Worm (Caenorhabditis elegans): ENCODE measurements around the gene col-140.

Gene col-140

ce11 chrV:5843415-5844337 lies 7.0 kb upstream of the col-140 start (continued):
- TF ChIP-seq ZK337.2 (GFP tag; IDR thresholded peaks at IDR 0.05) (no peak), nhr-48 (tag; optimal IDR thresholded peaks at IDR 0.05) (peak; percentile 42), nhr-10 (tag; optimal IDR thresholded peaks at IDR 0.05) (no peak), T26A8.4 (GFP tag; IDR thresholded peaks at IDR 0.05) (peak; percentile 10; the same call in 1 of the 2 replicates), aly-2 (tag; optimal IDR thresholded peaks at IDR 0.05) (no peak), attf-4 (tag; optimal IDR thresholded peaks at IDR 0.05) (no peak), pha-4 (GFP tag; IDR thresholded peaks at IDR 0.05) (peak; percentile 56), pha-4 (tag; optimal IDR thresholded peaks at IDR 0.05) (peak; percentile 62), nhr-76 (tag; optimal IDR thresholded peaks at IDR 0.05) (no peak), mdt-29 (GFP tag; IDR thresholded peaks at IDR 0.05) (peak; percentile 79), duxl-1 (tag; optimal IDR thresholded peaks at IDR 0.05; ENCODE audit: poor library complexity) (no peak), dpl-1 (GFP tag; optimal IDR thresholded peaks at IDR 0.05) (no peak), lin-39 (tag; optimal IDR thresholded peaks at IDR 0.05) (no peak), nhr-6 (tag; optimal IDR thresholded peaks at IDR 0.05) (peak; percentile 5), F49E8.2 (tag; optimal IDR thresholded peaks at IDR 0.05; ENCODE audit: borderline replicate concordance) (no peak), lim-7 (GFP tag; IDR thresholded peaks at IDR 0.05) (no peak), cey-2 (tag; optimal IDR thresholded peaks at IDR 0.05; ENCODE audit: borderline replicate concordance, insufficient read depth) (no peak), Y105C5A.15 (GFP tag; IDR thresholded peaks at IDR 0.05) (no peak), mxl-2 (GFP tag; conservative IDR thresholded peaks at IDR 0.05) (0 out of 2 replicates have a peak, but pooled peaks have one; percentile 4), ceh-28 (tag; optimal IDR thresholded peaks at IDR 0.05) (no peak), ama-1 (optimal IDR thresholded peaks at IDR 0.05) (peak; percentile 16), snpc-4 (tag; optimal IDR thresholded peaks at IDR 0.05) (no peak), Y5F2A.4 (GFP tag; optimal IDR thresholded peaks at IDR 0.05) (no peak), zip-11 (GFP tag; IDR thresholded peaks at IDR 0.05) (no peak), Y75B8A.6 (GFP tag; IDR thresholded peaks at IDR 0.05) (no peak), lir-3 (tag; optimal IDR thresholded peaks at IDR 0.05) (no peak), rbr-2 (tag; optimal IDR thresholded peaks at IDR 0.05) (no peak), daf-12 (tag; optimal IDR thresholded peaks at IDR 0.05) (no peak), arid-1 (GFP tag; conservative IDR thresholded peaks at IDR 0.05) (no peak), mxl-3 (GFP tag; optimal IDR thresholded peaks at IDR 0.05) (no peak), egl-43 (GFP tag; IDR thresholded peaks at IDR 0.05) (peak; percentile 59; the same call in 1 of the 2 replicates), nhr-11 (tag; optimal IDR thresholded peaks at IDR 0.05) (peak; percentile 78), F10B5.3 (tag; optimal IDR thresholded peaks at IDR 0.05) (no peak), vab-7 (GFP tag; IDR thresholded peaks at IDR 0.05) (peak; percentile 21; the same call in 1 of the 2 replicates), zfp-2 (tag; optimal IDR thresholded peaks at IDR 0.05) (no peak), unc-62 (GFP tag; optimal IDR thresholded peaks at IDR 0.05 in 1 of 2) (peak in 1 of 2 experiments; percentile 95), unc-62 (tag; optimal IDR thresholded peaks at IDR 0.05) (no peak), tag-97 (GFP tag; IDR thresholded peaks at IDR 0.05) (no peak), T20F7.1 (GFP tag; optimal IDR thresholded peaks at IDR 0.05) (peak; percentile 62), ZK546.5 (tag; optimal IDR thresholded peaks at IDR 0.05) (no peak), php-3 (GFP tag; IDR thresholded peaks at IDR 0.05) (peak; percentile 68), lsy-2 (tag; optimal IDR thresholded peaks at IDR 0.05) (peak in 1 of 2 experiments; percentile 50), F26F4.8 (GFP tag; conservative IDR thresholded peaks at IDR 0.05) (no peak), pqm-1 (tag; optimal IDR thresholded peaks at IDR 0.05) (no peak), ceh-62 (tag; optimal IDR thresholded peaks at IDR 0.05) (no peak), D1046.2 (GFP tag; IDR thresholded peaks at IDR 0.05) (0 out of 2 replicates have a peak, but pooled peaks have one; percentile 55), lin-15B (tag; optimal IDR thresholded peaks at IDR 0.05) (no peak), skn-1 (tag; optimal IDR thresholded peaks at IDR 0.05) (no peak), tra-1 (GFP tag; IDR thresholded peaks at IDR 0.05) (0 out of 2 replicates have a peak, but pooled peaks have one; percentile 7), F44E2.7 (GFP tag; IDR thresholded peaks at IDR 0.05) (no peak)

All from whole organism, L4 larva.